Fruit fly (Drosophila melanogaster): ENCODE data around the gene CG32100.

Gene CG32100

dm6 chr3L:12277054-12277879, 9.9 kb downstream of the CG32100 start, which contains the start of the genes Sms and INPP5E:
Sms (minus strand) TSS chr3L:12277251.
INPP5E (plus strand) TSS chr3L:12277655.
- TF ChIP-seq Myc (optimal IDR thresholded peaks at IDR 0.05) (no peak), Sin3A (optimal IDR thresholded peaks at IDR 0.05) (no peak), psq (optimal IDR thresholded peaks at IDR 0.05) (no peak), insv (optimal IDR thresholded peaks at IDR 0.05) (no peak), h (optimal IDR thresholded peaks at IDR 0.05) (no peak), ttk (optimal IDR thresholded peaks at IDR 0.05) (no peak)

- TF ChIP-seq Sin3A (optimal IDR thresholded peaks at IDR 0.05) (no peak), h (optimal IDR thresholded peaks at IDR 0.05) (no peak), ttk (optimal IDR thresholded peaks at IDR 0.05) (no peak), Myc (optimal IDR thresholded peaks at IDR 0.05) (no peak), insv (optimal IDR thresholded peaks at IDR 0.05) (no peak), psq (optimal IDR thresholded peaks at IDR 0.05) (no peak)
Measured at dm6 chr3L:12277880-12278287, 10.6 kb downstream of the CG32100 start.

- TF ChIP-seq Myc (optimal IDR thresholded peaks at IDR 0.05): no peak
- TF ChIP-seq Sin3A (optimal IDR thresholded peaks at IDR 0.05): no peak
Measured at dm6 chr3L:12287370-12287769, 20.0 kb downstream of the CG32100 start.

- TF ChIP-seq psq (optimal IDR thresholded peaks at IDR 0.05) (no peak), Sin3A (optimal IDR thresholded peaks at IDR 0.05) (no peak), h (optimal IDR thresholded peaks at IDR 0.05) (no peak), Myc (optimal IDR thresholded peaks at IDR 0.05) (no peak), insv (optimal IDR thresholded peaks at IDR 0.05) (no peak), ttk (optimal IDR thresholded peaks at IDR 0.05) (no peak)
Measured at dm6 chr3L:12289664-12290063, 22.3 kb downstream of the CG32100 start.

- TF ChIP-seq Sin3A (optimal IDR thresholded peaks at IDR 0.05): no peak
- TF ChIP-seq Myc (optimal IDR thresholded peaks at IDR 0.05): no peak
- TF ChIP-seq insv (optimal IDR thresholded peaks at IDR 0.05): no peak
- TF ChIP-seq ttk (optimal IDR thresholded peaks at IDR 0.05): no peak
- TF ChIP-seq psq (optimal IDR thresholded peaks at IDR 0.05): no peak
- no peak for TF ChIP-seq h (optimal IDR thresholded peaks at IDR 0.05)
Measured at dm6 chr3L:12290556-12290955, 23.2 kb downstream of the CG32100 start.

- TF ChIP-seq insv (optimal IDR thresholded peaks at IDR 0.05): no peak
- TF ChIP-seq Sin3A (optimal IDR thresholded peaks at IDR 0.05): no peak
- no peak for TF ChIP-seq Myc (optimal IDR thresholded peaks at IDR 0.05)
- TF ChIP-seq ttk (optimal IDR thresholded peaks at IDR 0.05): no peak
- no peak for TF ChIP-seq h (optimal IDR thresholded peaks at IDR 0.05)
- TF ChIP-seq psq (optimal IDR thresholded peaks at IDR 0.05): no peak
Measured at dm6 chr3L:12294602-12295001, 27.3 kb downstream of the CG32100 start.

dm6 chr3L:12296073-12296527, 28.8 kb downstream of the CG32100 start, which contains the start of gene CG4328:
CG4328 (minus strand) TSS chr3L:12296123.
- no peak for TF ChIP-seq h (optimal IDR thresholded peaks at IDR 0.05)
- no peak for TF ChIP-seq Sin3A (optimal IDR thresholded peaks at IDR 0.05)
- no peak for TF ChIP-seq ttk (optimal IDR thresholded peaks at IDR 0.05)
- no peak for TF ChIP-seq psq (optimal IDR thresholded peaks at IDR 0.05)
- TF ChIP-seq insv (optimal IDR thresholded peaks at IDR 0.05): no peak
- no peak for TF ChIP-seq Myc (optimal IDR thresholded peaks at IDR 0.05)

- TF ChIP-seq psq (optimal IDR thresholded peaks at IDR 0.05) (no peak), h (optimal IDR thresholded peaks at IDR 0.05) (no peak), insv (optimal IDR thresholded peaks at IDR 0.05) (no peak), Sin3A (optimal IDR thresholded peaks at IDR 0.05) (no peak), ttk (optimal IDR thresholded peaks at IDR 0.05) (no peak), Myc (optimal IDR thresholded peaks at IDR 0.05) (no peak)
Measured at dm6 chr3L:12298092-12298491, 30.8 kb downstream of the CG32100 start.

- TF ChIP-seq ttk (optimal IDR thresholded peaks at IDR 0.05): no peak
- no peak for TF ChIP-seq Myc (optimal IDR thresholded peaks at IDR 0.05)
- TF ChIP-seq psq (optimal IDR thresholded peaks at IDR 0.05): no peak
- TF ChIP-seq insv (optimal IDR thresholded peaks at IDR 0.05): no peak
- TF ChIP-seq Sin3A (optimal IDR thresholded peaks at IDR 0.05): no peak
- TF ChIP-seq h (optimal IDR thresholded peaks at IDR 0.05): no peak
Measured at dm6 chr3L:12305896-12306295, 38.6 kb downstream of the CG32100 start.

dm6 chr3L:12310505-12310904, 43.2 kb downstream of the CG32100 start, which contains the start of gene CG44355:
CG44355 (plus strand) TSS chr3L:12310805.
- TF ChIP-seq h (optimal IDR thresholded peaks at IDR 0.05) (no peak), psq (optimal IDR thresholded peaks at IDR 0.05) (no peak), Myc (optimal IDR thresholded peaks at IDR 0.05) (no peak), ttk (optimal IDR thresholded peaks at IDR 0.05) (no peak), Sin3A (optimal IDR thresholded peaks at IDR 0.05) (no peak), insv (optimal IDR thresholded peaks at IDR 0.05) (no peak)

dm6 chr3L:12313280-12313679, 46.0 kb downstream of the CG32100 start:
- TF ChIP-seq h (optimal IDR thresholded peaks at IDR 0.05) (no peak), Sin3A (optimal IDR thresholded peaks at IDR 0.05) (no peak), Myc (optimal IDR thresholded peaks at IDR 0.05) (no peak), insv (optimal IDR thresholded peaks at IDR 0.05) (no peak), ttk (optimal IDR thresholded peaks at IDR 0.05) (no peak), psq (optimal IDR thresholded peaks at IDR 0.05) (no peak)

Measured in Kc167 (cell line).